Fruit fly (Drosophila melanogaster): ENCODE results near the gene TotF.
A peak's percentile ranks its signal among the peaks of the same experiment; 100 is the strongest.

TotF gene

DNA sequence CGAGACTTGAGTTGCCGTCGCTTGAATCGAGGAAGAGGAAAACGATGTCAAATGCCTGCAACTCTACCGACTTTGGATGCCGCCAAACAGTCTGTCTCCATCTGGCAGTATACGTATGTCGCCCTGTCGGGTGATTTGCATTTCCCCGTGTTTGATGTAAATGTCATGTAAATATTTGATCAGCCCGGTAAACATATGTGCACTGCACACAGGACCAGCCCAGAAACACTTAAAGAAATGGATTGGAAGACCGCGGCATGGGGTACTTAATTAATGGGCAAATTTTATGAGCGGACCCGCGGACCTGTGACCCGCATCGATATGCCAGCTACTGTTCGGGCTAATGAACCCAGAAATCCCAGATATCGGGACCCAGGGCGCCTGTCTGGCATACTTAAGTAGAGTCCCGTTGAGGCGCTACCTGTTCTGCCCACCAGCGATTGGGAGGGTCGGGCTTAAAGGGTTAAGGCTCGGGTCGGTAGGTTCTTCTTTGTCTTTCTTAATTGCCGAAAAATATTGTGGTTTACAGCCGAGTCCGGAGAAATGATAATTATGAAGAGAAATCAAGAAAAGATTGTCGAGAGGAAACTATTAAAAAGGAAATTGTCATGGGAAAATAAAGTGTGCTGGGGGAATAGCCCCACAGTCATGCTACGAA, 25.8 kb upstream of the TotF start:
- peak; percentile 31 for TF ChIP-seq fkh (GFP tag; optimal IDR thresholded peaks at IDR 0.05)
- TF ChIP-seq CG15336 (GFP tag; IDR thresholded peaks at IDR 0.05) = no peak
- TF ChIP-seq Eip78C (GFP tag) = peak; percentile 19

DNA sequence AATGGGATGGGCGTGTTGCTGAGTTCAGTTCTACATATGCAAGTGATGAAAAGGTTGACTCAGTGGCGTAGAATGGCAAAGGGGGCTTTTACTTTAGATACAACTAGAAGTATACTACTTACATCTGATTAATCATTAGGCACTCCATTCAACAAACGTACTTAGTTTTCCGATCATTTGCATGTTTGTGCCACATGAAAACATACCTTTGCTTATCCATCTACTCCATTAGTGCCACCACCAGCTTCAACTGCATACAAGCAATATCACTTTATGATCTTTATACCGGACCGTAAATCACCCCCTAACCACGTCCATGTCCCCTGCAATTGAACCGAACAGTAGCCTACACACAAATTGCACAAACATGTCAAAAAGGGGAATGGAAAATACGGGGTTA, 24.0 kb upstream of the TotF start:
- TF ChIP-seq CG31627 (GFP tag; optimal IDR thresholded peaks at IDR 0.05) (peak; percentile 50), acj6 (GFP tag; optimal IDR thresholded peaks at IDR 0.05) (peak; percentile 36), CG15336 (GFP tag; IDR thresholded peaks at IDR 0.05) (peak; percentile 47; the same call in 1 of the 2 replicates), CG1621 (tag; optimal IDR thresholded peaks at IDR 0.05) (peak; percentile 29), OdsH (GFP tag; optimal IDR thresholded peaks at IDR 0.05) (peak; percentile 43), Sox15 (GFP tag; optimal IDR thresholded peaks at IDR 0.05) (peak; percentile 7), CG32006 (GFP tag; optimal IDR thresholded peaks at IDR 0.05) (peak; percentile 61), Lpt (GFP tag; optimal IDR thresholded peaks at IDR 0.05) (peak; percentile 27), Eip75B (GFP tag; optimal IDR thresholded peaks at IDR 0.05) (peak; percentile 38), Ets96B (tag; optimal IDR thresholded peaks at IDR 0.05) (peak; percentile 55), CG34406 (GFP tag; optimal IDR thresholded peaks at IDR 0.05) (peak; percentile 10), CG8119 (GFP tag; IDR thresholded peaks at IDR 0.05) (peak; percentile 66; the same call in 2 of the 3 replicates), Gug (GFP tag; IDR thresholded peaks at IDR 0.05) (peak; percentile 65), CG3032 (tag; optimal IDR thresholded peaks at IDR 0.05) (peak; percentile 59), CG6276 (GFP tag; optimal IDR thresholded peaks at IDR 0.05) (peak; percentile 31), CG8319 (GFP tag; optimal IDR thresholded peaks at IDR 0.05) (peak; percentile 16), pdm3 (GFP tag; optimal IDR thresholded peaks at IDR 0.05) (peak; percentile 39), CG10631 (GFP tag; optimal IDR thresholded peaks at IDR 0.05) (peak; percentile 24), Sox102F (GFP tag; optimal IDR thresholded peaks at IDR 0.05) (peak; percentile 19), CG7368 (GFP tag; optimal IDR thresholded peaks at IDR 0.05) (peak; percentile 31), lz (GFP tag; optimal IDR thresholded peaks at IDR 0.05) (peak; percentile 27), Hr39 (GFP tag; optimal IDR thresholded peaks at IDR 0.05) (peak; percentile 32), CG6808 (GFP tag; optimal IDR thresholded peaks at IDR 0.05) (peak; percentile 61), Eip78C (GFP tag) (peak; percentile 52), esn (GFP tag; optimal IDR thresholded peaks at IDR 0.05) (peak; percentile 35), spab (GFP tag; optimal IDR thresholded peaks at IDR 0.05) (peak; percentile 43), fd59A (GFP tag; optimal IDR thresholded peaks at IDR 0.05) (peak; percentile 31), Sox14 (GFP tag; optimal IDR thresholded peaks at IDR 0.05) (peak; percentile 26), eg (GFP tag; IDR thresholded peaks at IDR 0.05) (peak; percentile 61), Met (GFP tag; optimal IDR thresholded peaks at IDR 0.05) (peak; percentile 18), CG10669 (GFP tag; optimal IDR thresholded peaks at IDR 0.05) (peak; percentile 49), net (GFP tag; optimal IDR thresholded peaks at IDR 0.05) (peak; percentile 23), CG11762 (GFP tag; optimal IDR thresholded peaks at IDR 0.05; ENCODE audit: insufficient read depth) (peak; percentile 21), achi (GFP tag; optimal IDR thresholded peaks at IDR 0.05) (peak; percentile 29), salr (GFP tag; optimal IDR thresholded peaks at IDR 0.05) (peak in 1 of 2 experiments; percentile 0), CG6163 (GFP tag; IDR thresholded peaks at IDR 0.05) (peak; percentile 29; the same call in 1 of the 3 replicates)

DNA sequence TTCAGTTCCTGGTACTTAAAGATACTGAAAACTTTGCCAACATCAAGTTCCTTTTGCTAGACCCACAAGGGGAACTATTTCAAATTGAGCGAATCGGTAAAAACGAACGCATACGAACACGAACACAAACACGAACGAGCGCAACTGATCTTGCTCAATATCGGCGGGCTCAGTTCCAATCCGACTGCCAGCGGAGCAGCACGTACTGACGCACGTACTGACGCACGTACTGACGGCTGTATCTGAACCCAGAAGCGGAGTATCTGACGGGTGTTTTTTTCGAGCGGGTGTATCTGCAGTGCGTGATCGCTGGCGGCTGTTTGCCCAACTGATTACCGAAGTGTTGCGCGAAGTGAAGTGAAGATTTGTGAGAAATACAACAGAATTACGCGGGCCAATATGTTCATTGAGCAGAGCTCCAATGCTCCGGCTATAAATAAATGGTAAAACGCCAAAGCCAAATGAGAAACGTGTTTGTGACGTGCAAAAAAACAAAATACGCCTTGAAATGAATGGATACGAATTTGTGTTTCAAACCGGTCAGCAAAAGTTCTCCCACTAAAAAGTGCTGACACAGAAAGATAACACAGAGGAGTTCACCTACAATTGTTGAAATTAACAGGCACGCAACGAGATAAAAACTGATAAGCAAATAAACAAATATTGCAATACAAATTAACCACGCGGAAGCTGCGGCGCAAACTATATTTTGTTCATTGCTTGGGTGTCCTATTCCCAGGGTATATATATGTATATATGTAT, 23.1 kb upstream of the TotF start:
- TF ChIP-seq CG1621 (tag; optimal IDR thresholded peaks at IDR 0.05) = peak; percentile 62
- peak; percentile 48 to 74 for TF ChIP-seq ss (GFP tag; optimal IDR thresholded peaks at IDR 0.05)
- peak; percentile 59 for TF ChIP-seq Eip78C (GFP tag)
- peak; percentile 19 for TF ChIP-seq Ets96B (tag; optimal IDR thresholded peaks at IDR 0.05)
- TF ChIP-seq CG31627 (GFP tag; optimal IDR thresholded peaks at IDR 0.05) = no peak
- TF ChIP-seq Sox14 (GFP tag; optimal IDR thresholded peaks at IDR 0.05) = peak; percentile 3
- TF ChIP-seq CG7368 (GFP tag; optimal IDR thresholded peaks at IDR 0.05) = peak; percentile 4
- peak; percentile 8 for TF ChIP-seq CG3919 (GFP tag; optimal IDR thresholded peaks at IDR 0.05)
- TF ChIP-seq CG3032 (tag; optimal IDR thresholded peaks at IDR 0.05) = peak; percentile 88
- peak; percentile 17 for TF ChIP-seq achi (GFP tag; optimal IDR thresholded peaks at IDR 0.05)
- TF ChIP-seq dsx (GFP tag; optimal IDR thresholded peaks at IDR 0.05; ENCODE audit: poor library complexity, severe bottlenecking) = peak; percentile 44
- no peak for TF ChIP-seq OdsH (GFP tag; optimal IDR thresholded peaks at IDR 0.05)
- TF ChIP-seq svp (GFP tag) = peak; percentile 89
- TF ChIP-seq CG6854 (GFP tag; optimal IDR thresholded peaks at IDR 0.05) = peak; percentile 64
- peak; percentile 18 for TF ChIP-seq CG6808 (GFP tag; optimal IDR thresholded peaks at IDR 0.05)
- peak; percentile 80 for TF ChIP-seq fkh (GFP tag; optimal IDR thresholded peaks at IDR 0.05)
- peak; percentile 46 for TF ChIP-seq CG9139 (GFP tag; optimal IDR thresholded peaks at IDR 0.05)
- peak; percentile 24 for TF ChIP-seq CG16779 (tag; optimal IDR thresholded peaks at IDR 0.05)
- peak; percentile 66; the same call in 2 of the 3 replicates for TF ChIP-seq CG6163 (GFP tag; IDR thresholded peaks at IDR 0.05)
- TF ChIP-seq CG15336 (GFP tag; IDR thresholded peaks at IDR 0.05) = peak; percentile 48; the same call in 1 of the 2 replicates
- no peak for TF ChIP-seq Sox102F (GFP tag; optimal IDR thresholded peaks at IDR 0.05)
- peak; percentile 61; the same call in 1 of the 3 replicates for TF ChIP-seq eg (GFP tag; IDR thresholded peaks at IDR 0.05)

Measured in whole organism, prepupa.